Worm (Caenorhabditis elegans) whole organism, L4 larva: ENCODE data around the gene rog-1.

Source experiments
- F37D6.2 ChIP-seq: sonication (generic microtip); optimal IDR thresholded peaks from 2 replicates; lab custom pipeline; 2016; ENCODE audit warnings: mild to moderate bottlenecking, missing genetic modification characterization, missing compliant biosample characterization
- F49E8.2 ChIP-seq: sonication (generic microtip); optimal IDR thresholded peaks from 2 replicates; lab custom pipeline; 2016; ENCODE audit warnings: missing compliant biosample characterization, mild to moderate bottlenecking, missing genetic modification characterization, borderline replicate concordance
- Y48G9A.11 ChIP-seq: fragments of 200-800 bp; sonication (Bioruptor generic); IDR thresholded peaks from 2 replicates; pipeline ENCODE4 v1.3.6; 2022; ENCODE audit warnings: missing genetic modification reagents, missing genetic modification characterization, missing compliant biosample characterization
- Y5F2A.4 ChIP-seq: fragments of 200-800 bp; sonication (Bioruptor generic); optimal IDR thresholded peaks from 2 replicates; lab custom pipeline; 2018; ENCODE audit warnings: mild to moderate bottlenecking, missing genetic modification characterization, missing compliant biosample characterization
- Y75B8A.6 ChIP-seq: fragments of 200-800 bp; sonication (Bioruptor generic); IDR thresholded peaks from 2 replicates; pipeline ENCODE4 v1.3.6; 2022; ENCODE audit warnings: missing genetic modification reagents, missing genetic modification characterization, missing compliant biosample characterization
- ZK337.2 ChIP-seq: fragments of 200-800 bp; sonication (Bioruptor generic); IDR thresholded peaks from 2 replicates; pipeline ENCODE4 v1.3.6; 2022; ENCODE audit warnings: missing genetic modification reagents, missing genetic modification characterization, missing compliant biosample characterization
- ZK546.5 ChIP-seq, 2 experiments: sonication (generic microtip); optimal IDR thresholded peaks; 2 replicates each; lab custom pipeline; 2017; ENCODE audit warnings: missing biosample characterization in 2 of 2, missing genetic modification characterization in 2 of 2
- attf-4 ChIP-seq: sonication (generic microtip); optimal IDR thresholded peaks from 3 replicates; lab custom pipeline; 2017; ENCODE audit warnings: missing biosample characterization, missing genetic modification characterization
- ceh-20 ChIP-seq: fragments of 200-800 bp; sonication (Bioruptor generic); IDR thresholded peaks from 2 replicates; pipeline ENCODE4 v1.3.6; 2022; ENCODE audit warnings: missing genetic modification reagents, missing genetic modification characterization, missing compliant biosample characterization
- ceh-28 ChIP-seq: fragments of 150-350 bp; optimal IDR thresholded peaks from 2 replicates; lab custom pipeline; 2014; ENCODE audit warnings: missing biosample characterization, missing genetic modification reagents, missing genetic modification characterization
- ceh-44 ChIP-seq: fragments of 200-800 bp; sonication (Bioruptor generic); IDR thresholded peaks from 2 replicates; pipeline ENCODE4 v1.3.6; 2022; ENCODE audit warnings: missing genetic modification reagents, missing genetic modification characterization, missing compliant biosample characterization
- ceh-62 ChIP-seq: sonication (generic microtip); optimal IDR thresholded peaks from 2 replicates; lab custom pipeline; 2017; ENCODE audit warnings: missing biosample characterization, missing genetic modification characterization
- ceh-82 ChIP-seq: sonication (generic microtip); optimal IDR thresholded peaks from 2 replicates; lab custom pipeline; 2017; ENCODE audit warnings: missing biosample characterization, missing genetic modification characterization
- ces-1 ChIP-seq: fragments of 150-350 bp; sonication (generic microtip); optimal IDR thresholded peaks from 4 replicates; lab custom pipeline; 2014; ENCODE audit warnings: missing biosample characterization, missing genetic modification reagents, missing genetic modification characterization
- daf-12 ChIP-seq: fragments of 150-350 bp; optimal IDR thresholded peaks from 2 replicates; lab custom pipeline; 2014; ENCODE audit warnings: missing biosample characterization, missing genetic modification reagents, missing genetic modification characterization
- daf-16 ChIP-seq, 3 experiments: sonication (generic microtip); optimal IDR thresholded peaks; 2 replicates each; lab custom pipeline; 2016 to 2017; ENCODE audit warnings: missing genetic modification characterization in 3 of 3, missing genetic modification reagents in 3 of 3, mild to moderate bottlenecking in 2 of 3, missing compliant biosample characterization in 2 of 3, missing biosample characterization in 1 of 3, moderate library complexity in 1 of 3
- dmd-6 ChIP-seq: fragments of 200-800 bp; sonication (Bioruptor generic); IDR thresholded peaks from 2 replicates; pipeline ENCODE4 v1.3.6; 2022; ENCODE audit warnings: missing genetic modification reagents, missing genetic modification characterization, missing compliant biosample characterization
- dmd-8 ChIP-seq: fragments of 200-800 bp; sonication (Bioruptor generic); IDR thresholded peaks from 2 replicates; pipeline ENCODE4 v1.3.6; 2022; ENCODE audit warnings: missing genetic modification characterization, missing compliant biosample characterization
- dmd-9 ChIP-seq: fragments of 200-800 bp; sonication (Bioruptor generic); IDR thresholded peaks from 2 replicates; pipeline ENCODE4 v1.3.6; 2022; ENCODE audit warnings: missing genetic modification reagents, missing genetic modification characterization, missing compliant biosample characterization
- dve-1 ChIP-seq: sonication (generic microtip); optimal IDR thresholded peaks from 2 replicates; lab custom pipeline; 2017; ENCODE audit warnings: antibody characterized with exemption, mild to moderate bottlenecking, missing genetic modification characterization, missing compliant biosample characterization; ENCODE audit not compliant: insufficient read depth
- fos-1 ChIP-seq: fragments of 150-350 bp; optimal IDR thresholded peaks from 2 replicates; lab custom pipeline; 2014; ENCODE audit warnings: missing biosample characterization, missing genetic modification characterization
- hlh-11 ChIP-seq: fragments of 200-800 bp; sonication (Bioruptor generic); optimal IDR thresholded peaks from 2 replicates; lab custom pipeline; 2018; ENCODE audit warnings: mild to moderate bottlenecking, missing genetic modification characterization, missing compliant biosample characterization
- hlh-30 ChIP-seq: sonication (generic microtip); optimal IDR thresholded peaks from 2 replicates; lab custom pipeline; 2017; ENCODE audit warnings: antibody characterized with exemption, mild to moderate bottlenecking, missing genetic modification characterization, missing compliant biosample characterization; ENCODE audit not compliant: insufficient read depth
- lim-7 ChIP-seq: fragments of 200-800 bp; sonication (Bioruptor generic); IDR thresholded peaks from 2 replicates; pipeline ENCODE4 v1.3.6; 2022; ENCODE audit warnings: missing genetic modification characterization, missing compliant biosample characterization
- lin-13 ChIP-seq: fragments of 150-350 bp; optimal IDR thresholded peaks from 2 replicates; lab custom pipeline; 2014; ENCODE audit warnings: missing biosample characterization, missing genetic modification reagents, missing genetic modification characterization
- lin-29 ChIP-seq: fragments of 200-800 bp; sonication (Bioruptor generic); IDR thresholded peaks from 2 replicates; pipeline ENCODE4 v1.3.6; 2022; ENCODE audit warnings: missing genetic modification reagents, missing genetic modification characterization, missing compliant biosample characterization
- madf-9 ChIP-seq: fragments of 200-800 bp; sonication (Bioruptor generic); conservative IDR thresholded peaks from 2 replicates; pipeline ENCODE4 v1.3.6; 2022; ENCODE audit warnings: missing genetic modification reagents, missing genetic modification characterization, missing compliant biosample characterization
- nhr-102 ChIP-seq: sonication (generic microtip); optimal IDR thresholded peaks from 2 replicates; lab custom pipeline; 2016; ENCODE audit warnings: mild to moderate bottlenecking, missing genetic modification characterization, moderate library complexity, missing compliant biosample characterization
- nhr-25 ChIP-seq: sonication (generic microtip); optimal IDR thresholded peaks from 2 replicates; lab custom pipeline; 2017; ENCODE audit warnings: missing genetic modification characterization, mild to moderate bottlenecking, missing compliant biosample characterization, antibody characterized with exemption, moderate library complexity, borderline replicate concordance; ENCODE audit not compliant: insufficient read depth
- nhr-28 ChIP-seq: fragments of 150-350 bp; optimal IDR thresholded peaks from 2 replicates; lab custom pipeline; 2014; ENCODE audit warnings: missing biosample characterization, missing genetic modification characterization
- nhr-6 ChIP-seq: fragments of 150-350 bp; optimal IDR thresholded peaks from 2 replicates; lab custom pipeline; 2014; ENCODE audit warnings: missing biosample characterization, missing genetic modification characterization
- nhr-76 ChIP-seq: fragments of 150-350 bp; optimal IDR thresholded peaks from 2 replicates; lab custom pipeline; 2014; ENCODE audit warnings: missing biosample characterization, missing genetic modification characterization
- nhr-77 ChIP-seq: fragments of 150-350 bp; optimal IDR thresholded peaks from 2 replicates; lab custom pipeline; 2014; ENCODE audit warnings: missing biosample characterization, missing genetic modification characterization
- php-3 ChIP-seq: fragments of 200-800 bp; sonication (Bioruptor generic); IDR thresholded peaks from 2 replicates; pipeline ENCODE4 v1.3.6; 2022; ENCODE audit warnings: missing genetic modification reagents, missing genetic modification characterization, missing compliant biosample characterization
- pqm-1 ChIP-seq: sonication (generic microtip); optimal IDR thresholded peaks from 2 replicates; lab custom pipeline; 2017; ENCODE audit warnings: missing biosample characterization, missing genetic modification characterization
- rbr-2 ChIP-seq: sonication (generic microtip); optimal IDR thresholded peaks from 2 replicates; lab custom pipeline; 2016; ENCODE audit warnings: missing genotype, missing genetic modification characterization, missing compliant biosample characterization
- sdz-12 ChIP-seq: fragments of 200-800 bp; sonication (Bioruptor generic); optimal IDR thresholded peaks from 2 replicates; lab custom pipeline; 2018; ENCODE audit warnings: mild to moderate bottlenecking, missing genetic modification characterization, missing compliant biosample characterization
- set-16 ChIP-seq: fragments of 200-800 bp; sonication (Bioruptor generic); IDR thresholded peaks from 2 replicates; pipeline ENCODE4 v1.3.6; 2022; ENCODE audit warnings: missing genetic modification reagents, missing genetic modification characterization, missing compliant biosample characterization
- skn-1 ChIP-seq: fragments of 150-350 bp; optimal IDR thresholded peaks from 2 replicates; lab custom pipeline; 2014; ENCODE audit warnings: missing biosample characterization, missing genetic modification characterization
- spr-1 ChIP-seq: sonication (generic microtip); optimal IDR thresholded peaks from 2 replicates; lab custom pipeline; 2016; ENCODE audit warnings: mild to moderate bottlenecking, missing genetic modification characterization, missing compliant biosample characterization
- spr-3 ChIP-seq: fragments of 200-800 bp; sonication (Bioruptor generic); optimal IDR thresholded peaks from 2 replicates; lab custom pipeline; 2018; ENCODE audit warnings: mild to moderate bottlenecking, missing genetic modification characterization, missing compliant biosample characterization
- unc-62 ChIP-seq, 3 experiments: fragments of 150-350 bp in 1 of 3; sonication (generic microtip); optimal IDR thresholded peaks in 2 of 3; peaks in 1 of 3; 1 replicate in 1 of 3; 2 replicates in 2 of 3; lab custom pipeline; 2014 to 2017; ENCODE audit warnings: missing biosample characterization in 3 of 3, missing genetic modification characterization in 3 of 3, missing genetic modification reagents in 3 of 3, missing genotype in 1 of 3
- zip-11 ChIP-seq: fragments of 200-800 bp; sonication (Bioruptor generic); IDR thresholded peaks from 2 replicates; pipeline ENCODE4 v1.3.6; 2022; ENCODE audit warnings: missing genetic modification characterization, missing compliant biosample characterization
- ztf-11 ChIP-seq: fragments of 150-350 bp; optimal IDR thresholded peaks from 2 replicates; lab custom pipeline; 2014; ENCODE audit warnings: missing biosample characterization, missing genetic modification characterization
- ztf-7 ChIP-seq: fragments of 150-350 bp; optimal IDR thresholded peaks from 2 replicates; lab custom pipeline; 2014; ENCODE audit warnings: missing biosample characterization, missing genetic modification characterization

rog-1 gene

ce11 chrII:1400105-1400504 is 25.3 kb upstream of the rog-1 start, which contains the start of gene F54D12.1 (continued):
- TF ChIP-seq dmd-8 (GFP tag; lab: Robert Waterston, UW) (no peak), spr-3 (GFP tag; lab: Kevin White, UChicago) (no peak), unc-62 (GFP tag; optimal IDR thresholded peaks at IDR 0.05 in 1 of 2; lab: Kevin White, UChicago) (no peak), unc-62 (tag; optimal IDR thresholded peaks at IDR 0.05; lab: Kevin White, UChicago) (no peak), madf-9 (GFP tag; lab: Robert Waterston, UW) (no peak), lin-29 (GFP tag; lab: Robert Waterston, UW) (no peak)
- TF ChIP-seq, all 104 proteins: peak for 0

DNA sequence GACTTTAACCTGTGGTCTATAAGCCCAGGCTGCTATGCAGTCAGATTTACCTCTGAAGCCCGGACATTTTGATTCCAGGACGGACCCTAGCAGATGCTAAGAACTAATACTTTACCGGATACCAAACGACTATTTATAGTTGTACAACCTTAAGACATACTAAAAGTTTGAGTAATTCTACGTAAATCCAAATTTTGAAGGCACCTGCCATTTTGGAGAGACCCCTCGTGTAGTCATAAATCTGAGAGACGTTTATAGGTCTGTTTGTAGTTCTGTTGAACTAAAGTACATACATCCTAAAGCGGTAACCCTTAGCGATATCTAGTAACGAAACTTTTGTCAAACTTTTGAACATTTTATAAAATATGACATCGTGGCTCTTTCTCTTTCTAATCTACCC is 23.6 kb upstream of the rog-1 start, which contains the start of gene F54D12.2:
F54D12.2 (plus strand) TSS at position 301 of the 400 bp plus-strand sequence.
- TF ChIP-seq lin-13 (GFP tag; lab: Kevin White, UChicago) (no peak), sdz-12 (GFP tag; lab: Kevin White, UChicago) (no peak), hlh-30 (tag; lab: Kevin White, UChicago) (no peak), daf-12 (tag; lab: Kevin White, UChicago) (no peak), rbr-2 (tag; lab: Kevin White, UChicago) (no peak), ceh-28 (tag; lab: Kevin White, UChicago) (no peak), nhr-6 (tag; lab: Kevin White, UChicago) (no peak), nhr-102 (tag; lab: Kevin White, UChicago) (no peak), attf-4 (tag; lab: Kevin White, UChicago) (no peak), skn-1 (tag; lab: Kevin White, UChicago) (no peak)

ce11 chrII:1397703-1398102 is 22.9 kb upstream of the rog-1 start, which contains the start of gene F54D12.8:
Gene F54D12.8, minus strand, starts transcription at chrII:1398038.
- TF ChIP-seq lim-7 (GFP tag; lab: Robert Waterston, UW) (no peak), unc-62 (GFP tag; optimal IDR thresholded peaks at IDR 0.05 in 1 of 2; lab: Kevin White, UChicago) (peak in 1 of 2 experiments; percentile 96), unc-62 (tag; optimal IDR thresholded peaks at IDR 0.05; lab: Kevin White, UChicago) (no peak), ceh-20 (GFP tag; lab: Robert Waterston, UW) (no peak), spr-1 (no peak)

DNA sequence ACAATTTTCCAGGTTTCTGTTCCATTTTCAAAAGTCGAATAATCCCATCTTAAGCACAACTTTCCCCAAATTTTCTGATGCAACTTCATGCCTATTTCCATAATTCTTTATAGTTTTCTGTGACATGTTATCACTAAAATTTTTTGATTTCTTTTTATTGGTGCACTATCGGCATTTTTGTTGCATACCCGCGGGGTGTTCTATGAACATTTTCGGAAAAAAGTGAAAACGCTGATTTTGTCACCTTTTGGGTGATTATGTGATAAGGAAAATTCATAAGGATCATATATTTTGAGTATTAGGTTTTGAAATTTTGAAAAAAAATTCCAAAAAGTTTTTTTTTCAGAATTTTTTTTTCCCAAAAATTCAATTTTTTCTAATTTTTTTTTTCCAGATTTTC is 11.7 kb upstream of the rog-1 start, which contains the start of gene aat-7:
aat-7 (plus strand) TSS at position 393 of the 400 bp plus-strand sequence.
- TF ChIP-seq ceh-82 (no peak), hlh-11 (peak; percentile 55), nhr-76 (tag; lab: Kevin White, UChicago) (no peak), set-16 (GFP tag; lab: Robert Waterston, UW) (no peak), F49E8.2 (tag; lab: Kevin White, UChicago) (no peak), ces-1 (GFP tag; lab: Kevin White, UChicago) (no peak), ZK337.2 (GFP tag; lab: Robert Waterston, UW) (no peak), ztf-11 (tag; lab: Kevin White, UChicago) (no peak), php-3 (GFP tag; lab: Robert Waterston, UW) (peak; percentile 74; the same call in 1 of the 2 replicates), ZK546.5 (tag; optimal IDR thresholded peaks at IDR 0.05; lab: Kevin White, UChicago) (no peak), ztf-7 (no peak), pqm-1 (tag; lab: Kevin White, UChicago) (peak; percentile 79), ceh-62 (no peak), fos-1 (no peak), nhr-77 (tag; lab: Kevin White, UChicago) (peak; percentile 37), F37D6.2 (tag; lab: Kevin White, UChicago) (no peak), daf-12 (tag; lab: Kevin White, UChicago) (no peak), Y48G9A.11 (GFP tag; lab: Robert Waterston, UW) (no peak), zip-11 (no peak), dve-1 (tag; lab: Kevin White, UChicago) (no peak), Y75B8A.6 (GFP tag; lab: Robert Waterston, UW) (no peak), ceh-44 (GFP tag; lab: Robert Waterston, UW) (no peak), dmd-8 (GFP tag; lab: Robert Waterston, UW) (no peak), dmd-6 (GFP tag; lab: Robert Waterston, UW) (peak; percentile 87), dmd-9 (no peak), nhr-28 (tag; lab: Kevin White, UChicago) (peak; percentile 83), nhr-25 (tag; lab: Kevin White, UChicago) (no peak), daf-16 (GFP tag; optimal IDR thresholded peaks at IDR 0.05; lab: Kevin White, UChicago) (no peak), daf-16 (tag; optimal IDR thresholded peaks at IDR 0.05; lab: Kevin White, UChicago) (no peak), Y5F2A.4 (GFP tag; lab: Kevin White, UChicago) (no peak)
